Worm (Caenorhabditis elegans): Measurements from ENCODE around the gene W03F9.1.

ce11 chrV:130186-130585, 3.7 kb upstream of the W03F9.1 start:
- no peak for TF ChIP-seq pax-1 (tag; optimal IDR thresholded peaks at IDR 0.05)
- no peak for TF ChIP-seq lin-11 (tag; optimal IDR thresholded peaks at IDR 0.05)
- TF ChIP-seq nhr-11 (tag; optimal IDR thresholded peaks at IDR 0.05) = no peak
- TF ChIP-seq ceh-9 (tag; optimal IDR thresholded peaks at IDR 0.05) = no peak
- TF ChIP-seq rnt-1 (tag; optimal IDR thresholded peaks at IDR 0.05) = no peak
- no peak for TF ChIP-seq fkh-10 (GFP tag; optimal IDR thresholded peaks at IDR 0.05)
- no peak for TF ChIP-seq pqm-1 (tag; optimal IDR thresholded peaks at IDR 0.05)
- TF ChIP-seq pag-3 (tag; optimal IDR thresholded peaks at IDR 0.05; ENCODE audit: borderline replicate concordance) = no peak
- TF ChIP-seq ceh-14 (tag; optimal IDR thresholded peaks at IDR 0.05) = no peak
- TF ChIP-seq ttx-3 (tag; optimal IDR thresholded peaks at IDR 0.05) = no peak
- TF ChIP-seq ama-1 (optimal IDR thresholded peaks at IDR 0.05) = no peak
- TF ChIP-seq hlh-8 (tag; optimal IDR thresholded peaks at IDR 0.05) = no peak
